Fruit fly (Drosophila melanogaster): ENCODE results near the gene Naa30B.

Gene Naa30B

dm6 chr3L:1423371-1423770 is 48.5 kb downstream of the Naa30B start, which contains the start of gene CG9173:
Gene CG9173 (minus strand): TSS chr3L:1423471.
- TF ChIP-seq CG17801 (GFP tag; optimal IDR thresholded peaks at IDR 0.05; ENCODE audit: partially characterized antibody), result no peak

- no peak for TF ChIP-seq CG17801 (GFP tag; optimal IDR thresholded peaks at IDR 0.05; ENCODE audit: partially characterized antibody)
These were observed 50.9 kb downstream of the Naa30B start for dm6 chr3L:1420950-1421349.

All from ovary, adult (tissue).